Worm (Caenorhabditis elegans): ENCODE measurements around the gene pro-3.
A peak's percentile ranks its signal among the peaks of the same experiment; 100 is the strongest.

ce11 chrV:19125812-19126211 is 7.6 kb upstream of the pro-3 start:
- TF ChIP-seq nhr-85 (tag): peak; percentile 83
- no peak for TF ChIP-seq nhr-11 (tag; optimal IDR thresholded peaks at IDR 0.05)
